Worm (Caenorhabditis elegans) whole organism, young adult: ENCODE results near the gene lro-1.
A peak's percentile ranks its signal among the peaks of the same experiment; 100 is the strongest.

Source experiments
- C06A6.2 ChIP-seq: fragments of 200-800 bp; sonication (Bioruptor generic); conservative IDR thresholded peaks from 2 replicates; pipeline ENCODE4 v1.3.6; 2022; ENCODE audit warnings: missing genetic modification characterization, missing compliant biosample characterization
- D2030.7 ChIP-seq: fragments of 200-800 bp; sonication (Bioruptor generic); IDR thresholded peaks from 2 replicates; pipeline ENCODE4 v1.3.6; 2022; ENCODE audit warnings: missing genetic modification reagents, missing genetic modification characterization, missing compliant biosample characterization
- F10E7.11 ChIP-seq: sonication (generic microtip); optimal IDR thresholded peaks from 2 replicates; lab custom pipeline; 2017; ENCODE audit warnings: mild to moderate bottlenecking, missing genetic modification characterization, moderate library complexity, missing compliant biosample characterization
- F33H1.4 ChIP-seq: fragments of 200-800 bp; sonication (Bioruptor generic); IDR thresholded peaks from 2 replicates; pipeline ENCODE4 v1.3.6; 2022; ENCODE audit warnings: missing genetic modification reagents, missing genetic modification characterization, missing compliant biosample characterization
- F57A8.1 ChIP-seq: fragments of 200-800 bp; sonication (Bioruptor generic); optimal IDR thresholded peaks from 2 replicates; lab custom pipeline; 2018; ENCODE audit warnings: mild to moderate bottlenecking, missing genetic modification characterization, moderate library complexity, missing compliant biosample characterization
- Y79H2A.3 ChIP-seq: fragments of 200-800 bp; sonication (Bioruptor generic); conservative IDR thresholded peaks from 2 replicates; pipeline ENCODE4 v1.3.6; 2022; ENCODE audit warnings: missing genetic modification reagents, missing genetic modification characterization, missing compliant biosample characterization
- athp-1 ChIP-seq: sonication (generic microtip); optimal IDR thresholded peaks from 2 replicates; lab custom pipeline; 2017; ENCODE audit warnings: mild to moderate bottlenecking, missing genetic modification characterization, missing compliant biosample characterization
- attf-5 ChIP-seq: fragments of 200-800 bp; sonication (Bioruptor generic); optimal IDR thresholded peaks from 2 replicates; lab custom pipeline; 2018; ENCODE audit warnings: mild to moderate bottlenecking, missing genetic modification characterization, missing compliant biosample characterization
- cebp-1 ChIP-seq, 2 experiments: fragments of 200-800 bp in 1 of 2; sonication (Bioruptor generic) in 1 of 2; sonication (generic microtip) in 1 of 2; IDR thresholded peaks in 1 of 2; optimal IDR thresholded peaks in 1 of 2; 2 replicates each; pipeline versions ENCODE4 v1.3.6 to Lab custom; 2017 to 2022; ENCODE audit warnings: missing compliant biosample characterization in 2 of 2, missing genetic modification characterization in 2 of 2, mild to moderate bottlenecking in 1 of 2, missing genetic modification reagents in 1 of 2, moderate library complexity in 1 of 2
- ceh-40 ChIP-seq: fragments of 200-800 bp; sonication (Bioruptor generic); IDR thresholded peaks from 2 replicates; pipeline ENCODE4 v1.3.6; 2022; ENCODE audit warnings: missing genetic modification characterization, missing compliant biosample characterization
- dox-1 ChIP-seq: fragments of 200-800 bp; sonication (Bioruptor generic); IDR thresholded peaks from 2 replicates; pipeline ENCODE4 v1.3.6; 2022; ENCODE audit warnings: missing genetic modification reagents, missing genetic modification characterization, missing compliant biosample characterization
- dpl-1 ChIP-seq: fragments of 150-350 bp; optimal IDR thresholded peaks from 2 replicates; lab custom pipeline; 2014; ENCODE audit warnings: missing biosample characterization, missing genetic modification reagents, missing genetic modification characterization
- efl-1 ChIP-seq: fragments of 150-350 bp; optimal IDR thresholded peaks from 2 replicates; lab custom pipeline; 2014; ENCODE audit warnings: missing biosample characterization, missing genetic modification reagents, missing genetic modification characterization
- fkh-3 ChIP-seq: sonication (generic microtip); optimal IDR thresholded peaks from 2 replicates; lab custom pipeline; 2016; ENCODE audit warnings: mild to moderate bottlenecking, missing genetic modification characterization, missing compliant biosample characterization
- gei-17 ChIP-seq: fragments of 200-800 bp; sonication (Bioruptor generic); optimal IDR thresholded peaks from 2 replicates; lab custom pipeline; 2018; ENCODE audit warnings: mild to moderate bottlenecking, missing genetic modification characterization, missing compliant biosample characterization
- hlh-26 ChIP-seq: fragments of 200-800 bp; sonication (Bioruptor generic); conservative IDR thresholded peaks from 2 replicates; pipeline ENCODE4 v1.3.6; 2022; ENCODE audit warnings: missing genetic modification reagents, missing genetic modification characterization, missing compliant biosample characterization
- hmg-1.2 ChIP-seq: fragments of 200-800 bp; sonication (Bioruptor generic); IDR thresholded peaks from 2 replicates; pipeline ENCODE4 v1.3.6; 2022; ENCODE audit warnings: missing genetic modification reagents, missing genetic modification characterization, missing compliant biosample characterization
- lag-1 ChIP-seq: fragments of 200-800 bp; sonication (Bioruptor generic); IDR thresholded peaks from 2 replicates; pipeline ENCODE4 v1.3.6; 2022; ENCODE audit warnings: missing genetic modification reagents, missing genetic modification characterization, missing compliant biosample characterization
- let-607 ChIP-seq, 2 experiments: fragments of 200-800 bp in 1 of 2; sonication (Bioruptor generic) in 1 of 2; sonication (generic microtip) in 1 of 2; optimal IDR thresholded peaks; 2 replicates each; lab custom pipeline; 2016 to 2018; ENCODE audit warnings: mild to moderate bottlenecking in 2 of 2, missing compliant biosample characterization in 2 of 2, missing genetic modification characterization in 2 of 2, moderate library complexity in 2 of 2, missing genotype in 1 of 2
- lin-35 ChIP-seq, 3 experiments: fragments of 150-350 bp in 2 of 3; sonication (generic microtip) in 1 of 3; optimal IDR thresholded peaks; 2 replicates each; lab custom pipeline; 2014 to 2018; ENCODE audit warnings: missing biosample characterization in 3 of 3, missing genetic modification characterization in 3 of 3, missing genetic modification reagents in 3 of 3
- lin-40 ChIP-seq: sonication (generic microtip); optimal IDR thresholded peaks from 2 replicates; lab custom pipeline; 2016; ENCODE audit warnings: missing genetic modification characterization, mild to moderate bottlenecking, missing compliant biosample characterization, missing genotype, missing genetic modification reagents
- lir-1 ChIP-seq: fragments of 200-800 bp; sonication (Bioruptor generic); conservative IDR thresholded peaks from 2 replicates; pipeline ENCODE4 v1.3.6; 2022; ENCODE audit warnings: missing genetic modification reagents, missing genetic modification characterization, missing compliant biosample characterization
- lsl-1 ChIP-seq: fragments of 200-800 bp; sonication (Bioruptor generic); optimal IDR thresholded peaks from 2 replicates; lab custom pipeline; 2018; ENCODE audit warnings: mild to moderate bottlenecking, missing genetic modification characterization, moderate library complexity, missing compliant biosample characterization
- madf-10 ChIP-seq: sonication (generic microtip); optimal IDR thresholded peaks from 2 replicates; lab custom pipeline; 2016; ENCODE audit warnings: mild to moderate bottlenecking, missing genetic modification characterization, missing compliant biosample characterization
- madf-3 ChIP-seq: fragments of 200-800 bp; sonication (Bioruptor generic); IDR thresholded peaks from 2 replicates; pipeline ENCODE4 v1.3.6; 2022; ENCODE audit warnings: missing genetic modification reagents, missing genetic modification characterization, missing compliant biosample characterization
- madf-6 ChIP-seq: fragments of 200-800 bp; sonication (Bioruptor generic); IDR thresholded peaks from 2 replicates; pipeline ENCODE4 v1.3.6; 2022; ENCODE audit warnings: missing genetic modification reagents, missing genetic modification characterization, missing compliant biosample characterization
- madf-8 ChIP-seq: fragments of 200-800 bp; sonication (Bioruptor generic); conservative IDR thresholded peaks from 2 replicates; pipeline ENCODE4 v1.3.6; 2022; ENCODE audit warnings: missing genetic modification reagents, missing genetic modification characterization, missing compliant biosample characterization
- mes-4 ChIP-seq: sonication (generic microtip); optimal IDR thresholded peaks from 2 replicates; lab custom pipeline; 2016; ENCODE audit warnings: missing genotype, missing genetic modification characterization, missing compliant biosample characterization
- nfyb-1 ChIP-seq: fragments of 200-800 bp; sonication (Bioruptor generic); IDR thresholded peaks from 2 replicates; pipeline ENCODE4 v1.3.6; 2022; ENCODE audit warnings: missing genetic modification reagents, missing genetic modification characterization, missing compliant biosample characterization
- nhr-80 ChIP-seq: sonication (generic microtip); optimal IDR thresholded peaks from 2 replicates; lab custom pipeline; 2016; ENCODE audit warnings: missing genetic modification characterization, missing compliant biosample characterization
- nhr-90 ChIP-seq: sonication (generic microtip); optimal IDR thresholded peaks from 2 replicates; lab custom pipeline; 2016; ENCODE audit warnings: missing genotype, mild to moderate bottlenecking, missing genetic modification characterization, missing compliant biosample characterization
- rcor-1 ChIP-seq: fragments of 200-800 bp; sonication (Bioruptor generic); IDR thresholded peaks from 2 replicates; pipeline ENCODE4 v1.3.6; 2022; ENCODE audit warnings: missing genetic modification reagents, missing genetic modification characterization, missing compliant biosample characterization
- rpc-1 ChIP-seq, 2 experiments: fragments of 150-350 bp in 1 of 2; sonication (generic microtip) in 1 of 2; optimal IDR thresholded peaks; 2 replicates each; lab custom pipeline; 2014 to 2018; ENCODE audit warnings: missing biosample characterization in 1 of 2, missing genetic modification characterization in 1 of 2, missing genetic modification reagents in 1 of 2, missing genotype in 1 of 2
- sea-2 ChIP-seq: fragments of 200-800 bp; sonication (Bioruptor generic); IDR thresholded peaks from 2 replicates; pipeline ENCODE4 v1.3.6; 2022; ENCODE audit warnings: missing genetic modification characterization, missing compliant biosample characterization
- snpc-1.1 ChIP-seq: sonication (generic microtip); optimal IDR thresholded peaks from 2 replicates; lab custom pipeline; 2017; ENCODE audit warnings: missing genetic modification characterization, mild to moderate bottlenecking, missing compliant biosample characterization, antibody characterized with exemption, moderate library complexity, missing genotype, missing genetic modification reagents; ENCODE audit not compliant: insufficient read depth
- snpc-4 ChIP-seq, 5 experiments: fragments of 150-350 bp in 1 of 5; sonication (generic microtip) in 4 of 5; optimal IDR thresholded peaks; 2 replicates each; lab custom pipeline; 2014 to 2018; ENCODE audit warnings: missing genetic modification characterization in 5 of 5, missing biosample characterization in 3 of 5, antibody characterized with exemption in 2 of 5, mild to moderate bottlenecking in 2 of 5, missing compliant biosample characterization in 2 of 5, missing genotype in 2 of 5, moderate library complexity in 2 of 5, missing genetic modification reagents in 1 of 5
- somi-1 ChIP-seq: fragments of 200-800 bp; sonication (Bioruptor generic); optimal IDR thresholded peaks from 2 replicates; lab custom pipeline; 2018; ENCODE audit warnings: mild to moderate bottlenecking, missing genetic modification characterization, missing compliant biosample characterization
- tbp1 ChIP-seq: fragments of 200-800 bp; sonication (Bioruptor generic); optimal IDR thresholded peaks from 2 replicates; lab custom pipeline; 2018; ENCODE audit warnings: mild to moderate bottlenecking, missing genetic modification characterization, missing compliant biosample characterization
- tbx-9 ChIP-seq: sonication (generic microtip); optimal IDR thresholded peaks from 2 replicates; lab custom pipeline; 2016; ENCODE audit warnings: borderline replicate concordance, missing genetic modification characterization, inconsistent platforms, missing compliant biosample characterization
- zfh-2 ChIP-seq: fragments of 200-800 bp; sonication (Bioruptor generic); conservative IDR thresholded peaks from 2 replicates; pipeline ENCODE4 v1.3.6; 2022; ENCODE audit warnings: missing genetic modification reagents, missing genetic modification characterization, missing compliant biosample characterization
- ztf-25 ChIP-seq: fragments of 200-800 bp; sonication (Bioruptor generic); IDR thresholded peaks from 2 replicates; pipeline ENCODE4 v1.3.6; 2022; ENCODE audit warnings: missing genetic modification reagents, missing genetic modification characterization, missing compliant biosample characterization
- ztf-26 ChIP-seq: sonication (generic microtip); optimal IDR thresholded peaks from 2 replicates; lab custom pipeline; 2017; ENCODE audit warnings: missing genetic modification characterization, missing compliant biosample characterization
- ztf-3 ChIP-seq: fragments of 200-800 bp; sonication (Bioruptor generic); optimal IDR thresholded peaks from 2 replicates; lab custom pipeline; 2018; ENCODE audit warnings: mild to moderate bottlenecking, missing genetic modification characterization, missing compliant biosample characterization

Gene lro-1

DNA sequence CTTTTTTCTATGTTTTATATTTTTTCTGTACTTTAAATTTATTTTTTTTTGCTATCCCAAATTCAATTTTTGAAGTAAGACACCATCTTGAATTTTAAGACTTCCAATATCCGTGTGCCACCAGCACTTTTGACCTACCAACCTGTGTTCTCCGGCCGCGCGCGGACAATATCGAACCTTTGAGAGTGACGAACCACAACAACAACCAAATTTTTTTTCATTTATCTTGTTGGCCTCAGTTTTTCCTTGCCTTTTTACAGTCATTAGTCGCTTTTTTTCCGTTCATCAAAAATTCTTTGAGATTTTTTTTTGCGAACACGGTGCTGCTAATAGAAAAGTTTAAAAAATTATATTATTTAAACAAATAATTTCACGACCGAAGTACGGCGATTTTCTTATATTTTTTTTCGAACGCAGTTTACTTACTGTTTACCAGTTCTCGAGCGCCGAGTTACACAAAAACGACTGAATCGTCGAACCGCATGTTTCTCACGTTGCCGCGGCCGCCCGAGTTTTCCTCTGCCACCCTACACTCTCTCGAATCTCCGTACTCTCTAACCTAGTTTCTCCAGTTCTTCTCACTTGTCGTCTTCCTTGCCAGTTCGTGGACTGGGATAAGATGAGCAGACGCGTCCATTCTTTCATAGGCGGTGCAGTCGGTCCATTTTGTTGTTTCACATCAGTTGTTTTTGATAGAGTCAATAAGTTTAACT is 31.8 kb upstream of the lro-1 start:
- TF ChIP-seq dox-1 (GFP tag; lab: Robert Waterston, UW): peak; percentile 5; the same call in 1 of the 2 replicates
- peak; percentile 60; the same call in 1 of the 2 replicates for TF ChIP-seq hmg-1.2
- TF ChIP-seq dpl-1 (GFP tag; lab: Kevin White, UChicago): peak; percentile 43
- TF ChIP-seq lin-35 (GFP tag; optimal IDR thresholded peaks at IDR 0.05; lab: Kevin White, UChicago): peak in 1 of 3 experiments; percentile 5
- TF ChIP-seq attf-5 (GFP tag; lab: Kevin White, UChicago): no peak
- peak; percentile 41; the same call in 1 of the 2 replicates for TF ChIP-seq rcor-1 (GFP tag; lab: Robert Waterston, UW)
- TF ChIP-seq fkh-3: no peak
- TF ChIP-seq snpc-1.1: no peak
- no peak for TF ChIP-seq let-607 (tag; optimal IDR thresholded peaks at IDR 0.05; lab: Kevin White, UChicago)
- TF ChIP-seq cebp-1 (GFP tag; IDR thresholded peaks at IDR 0.05; lab: Robert Waterston, UW): no peak
- TF ChIP-seq cebp-1 (tag; optimal IDR thresholded peaks at IDR 0.05; lab: Kevin White, UChicago): peak; percentile 33
- TF ChIP-seq madf-6: peak; percentile 58
- TF ChIP-seq madf-8 (GFP tag; lab: Robert Waterston, UW): 0 out of 2 replicates have a peak, but pooled peaks have one; percentile 9
- TF ChIP-seq efl-1 (GFP tag; lab: Kevin White, UChicago): peak; percentile 69
- TF ChIP-seq zfh-2 (GFP tag; lab: Robert Waterston, UW): peak; percentile 77
- TF ChIP-seq nhr-80 (tag; lab: Kevin White, UChicago): peak; percentile 2

DNA sequence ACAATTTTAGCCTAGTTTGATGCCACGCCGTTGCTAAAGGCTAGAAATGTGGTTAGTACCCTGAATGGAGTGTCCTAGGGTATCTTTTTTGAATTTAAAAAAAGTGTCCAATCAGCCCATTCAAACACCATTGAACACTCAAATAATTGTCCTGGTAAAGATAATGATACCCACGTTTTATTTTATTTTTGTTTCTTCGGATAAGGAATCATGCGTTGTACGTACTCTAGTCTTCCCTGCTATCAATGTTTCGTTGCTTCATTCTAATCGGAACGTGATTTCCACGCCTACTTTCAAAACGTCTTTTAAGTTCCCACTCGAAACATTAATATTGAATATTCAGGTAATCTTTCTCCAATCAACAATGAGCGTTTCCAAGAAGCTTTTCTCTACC is 31.3 kb upstream of the lro-1 start, which contains the start of gene got-2.2:
got-2.2 (plus strand) TSS at position 344 of the 394 bp plus-strand sequence.
- TF ChIP-seq lin-40 (tag; lab: Kevin White, UChicago) (no peak), F10E7.11 (tag; lab: Kevin White, UChicago) (no peak), gei-17 (GFP tag; lab: Kevin White, UChicago) (no peak), D2030.7 (GFP tag; lab: Robert Waterston, UW) (no peak), somi-1 (GFP tag; lab: Kevin White, UChicago) (no peak), madf-10 (tag; lab: Kevin White, UChicago) (no peak), F33H1.4 (no peak), tbx-9 (no peak), lsl-1 (GFP tag; lab: Kevin White, UChicago) (no peak), madf-3 (GFP tag; lab: Robert Waterston, UW) (no peak), Y79H2A.3 (no peak), F57A8.1 (GFP tag; lab: Kevin White, UChicago) (no peak), madf-8 (GFP tag; lab: Robert Waterston, UW) (no peak), snpc-4 (GFP tag; optimal IDR thresholded peaks at IDR 0.05; lab: Kevin White, UChicago) (no peak), snpc-4 (tag; optimal IDR thresholded peaks at IDR 0.05; lab: Kevin White, UChicago) (no peak), sea-2 (GFP tag; lab: Robert Waterston, UW) (no peak), ztf-26 (tag; lab: Kevin White, UChicago) (no peak), nfyb-1 (GFP tag; lab: Robert Waterston, UW) (no peak), ceh-40 (GFP tag; lab: Robert Waterston, UW) (no peak), hmg-1.2 (no peak), athp-1 (tag; lab: Kevin White, UChicago) (no peak)

DNA sequence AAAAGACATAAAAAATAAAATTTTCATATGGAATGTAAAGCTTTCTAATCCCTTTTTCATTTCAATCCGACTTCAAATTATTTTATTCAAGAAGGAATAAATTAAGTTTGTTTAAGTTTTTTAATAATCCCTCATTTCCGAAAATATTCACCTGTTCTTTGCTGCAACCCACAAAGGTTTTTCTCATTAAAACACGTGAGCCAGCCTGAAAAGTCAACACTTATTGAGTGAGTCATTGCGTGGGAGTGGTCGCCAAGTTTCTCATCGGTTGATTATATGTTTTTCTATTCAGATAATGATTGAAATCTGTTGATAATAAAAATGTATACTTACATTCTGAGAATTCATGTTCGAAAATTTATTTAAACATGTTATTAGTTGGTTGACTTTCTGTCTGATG is 26.4 kb upstream of the lro-1 start:
- TF ChIP-seq lir-1 (GFP tag; lab: Robert Waterston, UW) (no peak), C06A6.2 (no peak), rpc-1 (optimal IDR thresholded peaks at IDR 0.05; lab: Kevin White, UChicago) (no peak), rpc-1 (tag; optimal IDR thresholded peaks at IDR 0.05; lab: Kevin White, UChicago) (no peak), hlh-26 (GFP tag; lab: Robert Waterston, UW) (no peak), fkh-3 (no peak), madf-3 (GFP tag; lab: Robert Waterston, UW) (no peak), ztf-25 (GFP tag; lab: Robert Waterston, UW) (no peak), nhr-90 (tag; lab: Kevin White, UChicago) (no peak), tbp1 (no peak), ztf-3 (GFP tag; lab: Kevin White, UChicago) (no peak), lag-1 (GFP tag; lab: Robert Waterston, UW) (no peak), mes-4 (tag; lab: Kevin White, UChicago) (no peak), athp-1 (tag; lab: Kevin White, UChicago) (no peak), tbx-9 (no peak)
